Worm (Caenorhabditis elegans): Measurements from ENCODE around the gene fkb-4.

fkb-4 gene

ce11 chrV:12763291-12763995, 23.5 kb downstream of the fkb-4 start, which contains the start of the genes abcf-1 and scc-3:
TSS of gene abcf-1 (minus strand) at chrV:12763375.
TSS of gene scc-3 (plus strand) at chrV:12763945.
- no peak for TF ChIP-seq ztf-23 (GFP tag; IDR thresholded peaks at IDR 0.05)
- no peak for TF ChIP-seq flt-1 (GFP tag; IDR thresholded peaks at IDR 0.05)
- TF ChIP-seq tab-1 (GFP tag; IDR thresholded peaks at IDR 0.05), result no peak
- TF ChIP-seq ref-1 (GFP tag; conservative IDR thresholded peaks at IDR 0.05), result no peak
- TF ChIP-seq med-1 (GFP tag; optimal IDR thresholded peaks at IDR 0.05; ENCODE audit: insufficient read depth), result no peak
- TF ChIP-seq T22C8.4 (GFP tag; IDR thresholded peaks at IDR 0.05), result no peak
- no peak for TF ChIP-seq cog-1 (tag; optimal IDR thresholded peaks at IDR 0.05)
- TF ChIP-seq ztf-29 (GFP tag; IDR thresholded peaks at IDR 0.05), result no peak
- no peak for TF ChIP-seq klf-2 (GFP tag; conservative IDR thresholded peaks at IDR 0.05)

- TF ChIP-seq med-1 (GFP tag; optimal IDR thresholded peaks at IDR 0.05; ENCODE audit: insufficient read depth) (no peak), T22C8.4 (GFP tag; IDR thresholded peaks at IDR 0.05) (no peak), flt-1 (GFP tag; IDR thresholded peaks at IDR 0.05) (no peak), ztf-23 (GFP tag; IDR thresholded peaks at IDR 0.05) (no peak), ztf-29 (GFP tag; IDR thresholded peaks at IDR 0.05) (no peak), ref-1 (GFP tag; conservative IDR thresholded peaks at IDR 0.05) (no peak), klf-2 (GFP tag; conservative IDR thresholded peaks at IDR 0.05) (no peak), tab-1 (GFP tag; IDR thresholded peaks at IDR 0.05) (no peak), cog-1 (tag; optimal IDR thresholded peaks at IDR 0.05) (no peak)
These were observed 26.0 kb downstream of the fkb-4 start, which contains the start of gene F18E2.15 for ce11 chrV:12760913-12761312. TSS of gene F18E2.15 (minus strand) at chrV:12761013.

ce11 chrV:12759660-12760059, 27.3 kb downstream of the fkb-4 start, which contains the start of gene papl-1:
TSS of gene papl-1 (minus strand) at chrV:12759760.
- TF ChIP-seq ref-1 (GFP tag; conservative IDR thresholded peaks at IDR 0.05) (no peak), cog-1 (tag; optimal IDR thresholded peaks at IDR 0.05) (no peak), ztf-29 (GFP tag; IDR thresholded peaks at IDR 0.05) (no peak)

ce11 chrV:12754839-12755238, 32.1 kb downstream of the fkb-4 start, which contains the start of gene gpa-13:
TSS of gene gpa-13 (minus strand) at chrV:12754939.
- no peak for TF ChIP-seq ref-1 (GFP tag; conservative IDR thresholded peaks at IDR 0.05)

- no peak for TF ChIP-seq cog-1 (tag; optimal IDR thresholded peaks at IDR 0.05)
These were observed 34.5 kb downstream of the fkb-4 start, which contains the start of gene C15C8.8 for ce11 chrV:12752407-12752806. TSS of gene C15C8.8 (minus strand) at chrV:12752507.

ce11 chrV:12751495-12752050, 35.4 kb downstream of the fkb-4 start, which contains the start of gene C15C8.6:
TSS of gene C15C8.6 (minus strand) at chrV:12751545.
- TF ChIP-seq flt-1 (GFP tag; IDR thresholded peaks at IDR 0.05) (no peak), med-1 (GFP tag; optimal IDR thresholded peaks at IDR 0.05; ENCODE audit: insufficient read depth) (no peak), ztf-23 (GFP tag; IDR thresholded peaks at IDR 0.05) (no peak), cog-1 (tag; optimal IDR thresholded peaks at IDR 0.05) (no peak), T22C8.4 (GFP tag; IDR thresholded peaks at IDR 0.05) (no peak)

- TF ChIP-seq ztf-29 (GFP tag; IDR thresholded peaks at IDR 0.05), result no peak
- no peak for TF ChIP-seq cog-1 (tag; optimal IDR thresholded peaks at IDR 0.05)
- TF ChIP-seq tab-1 (GFP tag; IDR thresholded peaks at IDR 0.05), result no peak
- TF ChIP-seq T22C8.4 (GFP tag; IDR thresholded peaks at IDR 0.05), result no peak
- no peak for TF ChIP-seq med-1 (GFP tag; optimal IDR thresholded peaks at IDR 0.05; ENCODE audit: insufficient read depth)
- no peak for TF ChIP-seq flt-1 (GFP tag; IDR thresholded peaks at IDR 0.05)
- TF ChIP-seq ztf-23 (GFP tag; IDR thresholded peaks at IDR 0.05), result no peak
- TF ChIP-seq klf-2 (GFP tag; conservative IDR thresholded peaks at IDR 0.05), result no peak
These were observed 37.4 kb downstream of the fkb-4 start for ce11 chrV:12749558-12749957.

- TF ChIP-seq tab-1 (GFP tag; IDR thresholded peaks at IDR 0.05) (no peak), klf-2 (GFP tag; conservative IDR thresholded peaks at IDR 0.05) (no peak), ref-1 (GFP tag; conservative IDR thresholded peaks at IDR 0.05) (no peak), ztf-29 (GFP tag; IDR thresholded peaks at IDR 0.05) (no peak), ztf-23 (GFP tag; IDR thresholded peaks at IDR 0.05) (no peak)
These were observed 39.1 kb downstream of the fkb-4 start, which contains the start of gene C15C8.5 for ce11 chrV:12747856-12748255. TSS of gene C15C8.5 (plus strand) at chrV:12748007.

- no peak for TF ChIP-seq ztf-29 (GFP tag; IDR thresholded peaks at IDR 0.05)
- no peak for TF ChIP-seq tab-1 (GFP tag; IDR thresholded peaks at IDR 0.05)
- no peak for TF ChIP-seq ztf-23 (GFP tag; IDR thresholded peaks at IDR 0.05)
- no peak for TF ChIP-seq klf-2 (GFP tag; conservative IDR thresholded peaks at IDR 0.05)
These were observed 39.5 kb downstream of the fkb-4 start, which contains the start of gene C15C8.4 for ce11 chrV:12747431-12747830. TSS of gene C15C8.4 (minus strand) at chrV:12747463.

ce11 chrV:12744979-12745378, 41.9 kb downstream of the fkb-4 start, which contains the start of gene C15C8.7:
TSS of gene C15C8.7 (minus strand) at chrV:12745050.
- no peak for TF ChIP-seq flt-1 (GFP tag; IDR thresholded peaks at IDR 0.05)
- TF ChIP-seq med-1 (GFP tag; optimal IDR thresholded peaks at IDR 0.05; ENCODE audit: insufficient read depth), result no peak
- TF ChIP-seq ztf-29 (GFP tag; IDR thresholded peaks at IDR 0.05), result no peak
- no peak for TF ChIP-seq ref-1 (GFP tag; conservative IDR thresholded peaks at IDR 0.05)

Measured in whole organism, midembryonic.